Fruit fly (Drosophila melanogaster): ENCODE measurements around the gene CG10336.

The CG10336 gene

dm6 chr2L:18688646-18689296 lies 557 bp upstream of the CG10336 start, which contains the start of gene msl-1 (continued):
- TF ChIP-seq eve (GFP tag; optimal IDR thresholded peaks at IDR 0.05), result no peak
- TF ChIP-seq gsb (GFP tag; IDR thresholded peaks at IDR 0.05), result no peak
- no peak for TF ChIP-seq PHDP (tag; optimal IDR thresholded peaks at IDR 0.05)
- peak; percentile 68 for TF ChIP-seq jumu (GFP tag; optimal IDR thresholded peaks at IDR 0.05)
- TF ChIP-seq CG17802 (tag; optimal IDR thresholded peaks at IDR 0.05), result peak; percentile 12
- no peak for TF ChIP-seq Mes4 (GFP tag; optimal IDR thresholded peaks at IDR 0.05)
- no peak for TF ChIP-seq sima (GFP tag; optimal IDR thresholded peaks at IDR 0.05)
- no peak for TF ChIP-seq cato (GFP tag; optimal IDR thresholded peaks at IDR 0.05; ENCODE audit: borderline replicate concordance)
- TF ChIP-seq CG1792 (GFP tag; optimal IDR thresholded peaks at IDR 0.05), result no peak
- peak; percentile 29 for TF ChIP-seq pho (GFP tag; optimal IDR thresholded peaks at IDR 0.05)
- no peak for TF ChIP-seq CG10959 (GFP tag; IDR thresholded peaks at IDR 0.05)
- peak; percentile 52 for TF ChIP-seq Lhr (GFP tag; optimal IDR thresholded peaks at IDR 0.05)
- TF ChIP-seq CG18764 (GFP tag; optimal IDR thresholded peaks at IDR 0.05), result no peak
- peak; percentile 81 for TF ChIP-seq pzg (GFP tag; optimal IDR thresholded peaks at IDR 0.05)
- TF ChIP-seq CG14710 (tag; optimal IDR thresholded peaks at IDR 0.05), result peak; percentile 16
- no peak for TF ChIP-seq Elba2 (GFP tag; optimal IDR thresholded peaks at IDR 0.05)
- TF ChIP-seq her (GFP tag; optimal IDR thresholded peaks at IDR 0.05), result no peak
- TF ChIP-seq CG13296 (GFP tag; optimal IDR thresholded peaks at IDR 0.05), result no peak
- peak; percentile 3 for TF ChIP-seq fu2 (GFP tag; optimal IDR thresholded peaks at IDR 0.05)
- no peak for TF ChIP-seq scrt (GFP tag; optimal IDR thresholded peaks at IDR 0.05)
- no peak for TF ChIP-seq CG8478 (optimal IDR thresholded peaks at IDR 0.05)
- TF ChIP-seq Abd-B (GFP tag; optimal IDR thresholded peaks at IDR 0.05), result no peak
- TF ChIP-seq Meics (GFP tag; optimal IDR thresholded peaks at IDR 0.05), result no peak
- TF ChIP-seq Xbp1 (GFP tag; optimal IDR thresholded peaks at IDR 0.05), result peak; percentile 44
- TF ChIP-seq lov (optimal IDR thresholded peaks at IDR 0.05), result no peak
- 0 out of 3 replicates have a peak, but pooled peaks have one; percentile 5 for TF ChIP-seq lov (GFP tag; IDR thresholded peaks at IDR 0.05)
- no peak for TF ChIP-seq CG3838 (GFP tag; optimal IDR thresholded peaks at IDR 0.05)
- TF ChIP-seq Hr78 (GFP tag; optimal IDR thresholded peaks at IDR 0.05), result no peak
- TF ChIP-seq Lim3 (GFP tag; IDR thresholded peaks at IDR 0.05), result no peak
- TF ChIP-seq CG9215 (GFP tag; IDR thresholded peaks at IDR 0.05), result peak; percentile 25; the same call in 1 of the 2 replicates
- TF ChIP-seq odd (GFP tag; optimal IDR thresholded peaks at IDR 0.05), result no peak
- no peak for TF ChIP-seq CG17612 (GFP tag; IDR thresholded peaks at IDR 0.05)
- no peak for TF ChIP-seq CG43689 (GFP tag; IDR thresholded peaks at IDR 0.05)
- TF ChIP-seq MTF-1 (GFP tag; optimal IDR thresholded peaks at IDR 0.05; ENCODE audit: borderline replicate concordance), result no peak
- no peak for TF ChIP-seq CG11696 (GFP tag; IDR thresholded peaks at IDR 0.05)
- TF ChIP-seq CG3995 (GFP tag; optimal IDR thresholded peaks at IDR 0.05), result peak; percentile 78
- TF ChIP-seq Sry-β (GFP tag; optimal IDR thresholded peaks at IDR 0.05), result peak; percentile 74
- TF ChIP-seq al (GFP tag; IDR thresholded peaks at IDR 0.05), result peak; percentile 45; the same call in 1 of the 2 replicates
- TF ChIP-seq Gug (GFP tag; IDR thresholded peaks at IDR 0.05), result peak; percentile 75; the same call in 1 of the 4 replicates
- peak; percentile 43; the same call in 1 of the 2 replicates for TF ChIP-seq CG11247 (GFP tag; IDR thresholded peaks at IDR 0.05)
- peak; percentile 31 for TF ChIP-seq CG30403 (GFP tag; optimal IDR thresholded peaks at IDR 0.05)
- TF ChIP-seq CG2889 (GFP tag; IDR thresholded peaks at IDR 0.05), result no peak
- no peak for TF ChIP-seq CG10565 (GFP tag; optimal IDR thresholded peaks at IDR 0.05)
- TF ChIP-seq prd (optimal IDR thresholded peaks at IDR 0.05), result no peak
- TF ChIP-seq prd (GFP tag; IDR thresholded peaks at IDR 0.05), result peak; percentile 61
- no peak for TF ChIP-seq CG32767 (GFP tag; IDR thresholded peaks at IDR 0.05)
- no peak for TF ChIP-seq CG4854 (GFP tag; optimal IDR thresholded peaks at IDR 0.05)
- TF ChIP-seq wdn (GFP tag; IDR thresholded peaks at IDR 0.05), result peak; percentile 69
- no peak for TF ChIP-seq CG5953 (GFP tag; IDR thresholded peaks at IDR 0.05)
- peak; percentile 34 for TF ChIP-seq CG12155 (GFP tag; optimal IDR thresholded peaks at IDR 0.05)
- peak; percentile 68 for TF ChIP-seq Dbx (GFP tag; IDR thresholded peaks at IDR 0.05)
- no peak for TF ChIP-seq CkIIα-i1 (GFP tag; IDR thresholded peaks at IDR 0.05)
